Worm (Caenorhabditis elegans) whole organism, L4 larva: ENCODE results near the gene C30B5.6.

Source experiments
- D1046.2 ChIP-seq: fragments of 200-800 bp; sonication (Bioruptor generic); IDR thresholded peaks from 2 replicates; pipeline ENCODE4 v1.3.6; 2022; ENCODE audit warnings: missing genetic modification characterization, missing compliant biosample characterization
- F37D6.2 ChIP-seq: sonication (generic microtip); optimal IDR thresholded peaks from 2 replicates; lab custom pipeline; 2016; ENCODE audit warnings: mild to moderate bottlenecking, missing genetic modification characterization, missing compliant biosample characterization
- R02D3.7 ChIP-seq: fragments of 150-350 bp; sonication (generic microtip); optimal IDR thresholded peaks from 3 replicates; lab custom pipeline; 2014; ENCODE audit warnings: missing biosample characterization, missing genetic modification characterization
- T20F7.1 ChIP-seq: fragments of 200-800 bp; sonication (Bioruptor generic); optimal IDR thresholded peaks from 2 replicates; lab custom pipeline; 2018; ENCODE audit warnings: mild to moderate bottlenecking, missing genetic modification characterization, missing compliant biosample characterization
- T26A8.4 ChIP-seq: fragments of 200-800 bp; sonication (Bioruptor generic); IDR thresholded peaks from 2 replicates; pipeline ENCODE4 v1.3.6; 2022; ENCODE audit warnings: missing genetic modification characterization, missing compliant biosample characterization
- Y48G9A.11 ChIP-seq: fragments of 200-800 bp; sonication (Bioruptor generic); IDR thresholded peaks from 2 replicates; pipeline ENCODE4 v1.3.6; 2022; ENCODE audit warnings: missing genetic modification reagents, missing genetic modification characterization, missing compliant biosample characterization
- Y5F2A.4 ChIP-seq: fragments of 200-800 bp; sonication (Bioruptor generic); optimal IDR thresholded peaks from 2 replicates; lab custom pipeline; 2018; ENCODE audit warnings: mild to moderate bottlenecking, missing genetic modification characterization, missing compliant biosample characterization
- ZK546.5 ChIP-seq, 2 experiments: sonication (generic microtip); optimal IDR thresholded peaks; 2 replicates each; lab custom pipeline; 2017; ENCODE audit warnings: missing biosample characterization in 2 of 2, missing genetic modification characterization in 2 of 2
- aha-1 ChIP-seq: fragments of 150-350 bp; peaks from one replicate; lab custom pipeline; 2014; ENCODE audit warnings: missing biosample characterization, missing genetic modification characterization
- aly-2 ChIP-seq: sonication (generic microtip); optimal IDR thresholded peaks from 2 replicates; lab custom pipeline; 2018; ENCODE audit warnings: missing biosample characterization, missing genetic modification characterization
- ceh-20 ChIP-seq: fragments of 200-800 bp; sonication (Bioruptor generic); IDR thresholded peaks from 2 replicates; pipeline ENCODE4 v1.3.6; 2022; ENCODE audit warnings: missing genetic modification reagents, missing genetic modification characterization, missing compliant biosample characterization
- ceh-82 ChIP-seq: sonication (generic microtip); optimal IDR thresholded peaks from 2 replicates; lab custom pipeline; 2017; ENCODE audit warnings: missing biosample characterization, missing genetic modification characterization
- daf-16 ChIP-seq, 3 experiments: sonication (generic microtip); optimal IDR thresholded peaks; 2 replicates each; lab custom pipeline; 2016 to 2017; ENCODE audit warnings: missing genetic modification characterization in 3 of 3, missing genetic modification reagents in 3 of 3, mild to moderate bottlenecking in 2 of 3, missing compliant biosample characterization in 2 of 3, missing biosample characterization in 1 of 3, moderate library complexity in 1 of 3
- dmd-8 ChIP-seq: fragments of 200-800 bp; sonication (Bioruptor generic); IDR thresholded peaks from 2 replicates; pipeline ENCODE4 v1.3.6; 2022; ENCODE audit warnings: missing genetic modification characterization, missing compliant biosample characterization
- dmd-9 ChIP-seq: fragments of 200-800 bp; sonication (Bioruptor generic); IDR thresholded peaks from 2 replicates; pipeline ENCODE4 v1.3.6; 2022; ENCODE audit warnings: missing genetic modification reagents, missing genetic modification characterization, missing compliant biosample characterization
- dve-1 ChIP-seq: sonication (generic microtip); optimal IDR thresholded peaks from 2 replicates; lab custom pipeline; 2017; ENCODE audit warnings: antibody characterized with exemption, mild to moderate bottlenecking, missing genetic modification characterization, missing compliant biosample characterization; ENCODE audit not compliant: insufficient read depth
- hif-1 ChIP-seq, 2 experiments: sonication (generic microtip); optimal IDR thresholded peaks; 2 replicates each; lab custom pipeline; 2016 to 2017; ENCODE audit warnings: missing compliant biosample characterization in 2 of 2, missing genetic modification characterization in 2 of 2, missing genetic modification reagents in 2 of 2, missing genotype in 2 of 2, mild to moderate bottlenecking in 1 of 2
- hlh-11 ChIP-seq: fragments of 200-800 bp; sonication (Bioruptor generic); optimal IDR thresholded peaks from 2 replicates; lab custom pipeline; 2018; ENCODE audit warnings: mild to moderate bottlenecking, missing genetic modification characterization, missing compliant biosample characterization
- hlh-30 ChIP-seq: sonication (generic microtip); optimal IDR thresholded peaks from 2 replicates; lab custom pipeline; 2017; ENCODE audit warnings: antibody characterized with exemption, mild to moderate bottlenecking, missing genetic modification characterization, missing compliant biosample characterization; ENCODE audit not compliant: insufficient read depth
- lin-29 ChIP-seq: fragments of 200-800 bp; sonication (Bioruptor generic); IDR thresholded peaks from 2 replicates; pipeline ENCODE4 v1.3.6; 2022; ENCODE audit warnings: missing genetic modification reagents, missing genetic modification characterization, missing compliant biosample characterization
- lin-38 ChIP-seq: fragments of 200-800 bp; sonication (Bioruptor generic); IDR thresholded peaks from 2 replicates; pipeline ENCODE4 v1.3.6; 2022; ENCODE audit warnings: missing genetic modification reagents, missing genetic modification characterization, missing compliant biosample characterization
- lin-39 ChIP-seq: fragments of 150-350 bp; optimal IDR thresholded peaks from 2 replicates; lab custom pipeline; 2014; ENCODE audit warnings: missing biosample characterization, missing genetic modification reagents, missing genetic modification characterization
- mdt-29 ChIP-seq: fragments of 200-800 bp; sonication (Bioruptor generic); IDR thresholded peaks from 2 replicates; pipeline ENCODE4 v1.3.6; 2022; ENCODE audit warnings: missing genetic modification reagents, missing genetic modification characterization, missing compliant biosample characterization
- mep-1 ChIP-seq: fragments of 150-350 bp; sonication (generic microtip); optimal IDR thresholded peaks from 3 replicates; lab custom pipeline; 2014; ENCODE audit warnings: missing biosample characterization, missing genetic modification characterization
- mxl-3 ChIP-seq: fragments of 200-800 bp; sonication (Bioruptor generic); optimal IDR thresholded peaks from 2 replicates; lab custom pipeline; 2018; ENCODE audit warnings: mild to moderate bottlenecking, missing genetic modification characterization, missing compliant biosample characterization
- nhr-102 ChIP-seq: sonication (generic microtip); optimal IDR thresholded peaks from 2 replicates; lab custom pipeline; 2016; ENCODE audit warnings: mild to moderate bottlenecking, missing genetic modification characterization, moderate library complexity, missing compliant biosample characterization
- nhr-11 ChIP-seq: fragments of 150-350 bp; optimal IDR thresholded peaks from 2 replicates; lab custom pipeline; 2014; ENCODE audit warnings: missing biosample characterization, missing genetic modification characterization
- nhr-25 ChIP-seq: sonication (generic microtip); optimal IDR thresholded peaks from 2 replicates; lab custom pipeline; 2017; ENCODE audit warnings: missing genetic modification characterization, mild to moderate bottlenecking, missing compliant biosample characterization, antibody characterized with exemption, moderate library complexity, borderline replicate concordance; ENCODE audit not compliant: insufficient read depth
- nhr-28 ChIP-seq: fragments of 150-350 bp; optimal IDR thresholded peaks from 2 replicates; lab custom pipeline; 2014; ENCODE audit warnings: missing biosample characterization, missing genetic modification characterization
- nhr-41 ChIP-seq: fragments of 200-800 bp; sonication (Bioruptor generic); IDR thresholded peaks from 2 replicates; pipeline ENCODE4 v1.3.6; 2022; ENCODE audit warnings: missing genetic modification reagents, missing genetic modification characterization, missing compliant biosample characterization
- nhr-6 ChIP-seq: fragments of 150-350 bp; optimal IDR thresholded peaks from 2 replicates; lab custom pipeline; 2014; ENCODE audit warnings: missing biosample characterization, missing genetic modification characterization
- nhr-77 ChIP-seq: fragments of 150-350 bp; optimal IDR thresholded peaks from 2 replicates; lab custom pipeline; 2014; ENCODE audit warnings: missing biosample characterization, missing genetic modification characterization
- pha-4 ChIP-seq, 2 experiments: fragments of 150-350 bp in 1 of 2; fragments of 200-800 bp in 1 of 2; sonication (Bioruptor generic) in 1 of 2; IDR thresholded peaks in 1 of 2; optimal IDR thresholded peaks in 1 of 2; 2 replicates each; pipeline versions ENCODE4 v1.3.6 to Lab custom; 2014 to 2022; ENCODE audit warnings: missing genetic modification characterization in 2 of 2, missing genetic modification reagents in 2 of 2, missing biosample characterization in 1 of 2, missing compliant biosample characterization in 1 of 2
- pqm-1 ChIP-seq: sonication (generic microtip); optimal IDR thresholded peaks from 2 replicates; lab custom pipeline; 2017; ENCODE audit warnings: missing biosample characterization, missing genetic modification characterization
- spr-1 ChIP-seq: sonication (generic microtip); optimal IDR thresholded peaks from 2 replicates; lab custom pipeline; 2016; ENCODE audit warnings: mild to moderate bottlenecking, missing genetic modification characterization, missing compliant biosample characterization
- unc-130 ChIP-seq: sonication (generic microtip); optimal IDR thresholded peaks from 2 replicates; lab custom pipeline; 2016; ENCODE audit warnings: missing genetic modification reagents, missing genetic modification characterization, missing compliant biosample characterization
- vab-7 ChIP-seq: fragments of 200-800 bp; sonication (Bioruptor generic); IDR thresholded peaks from 2 replicates; pipeline ENCODE4 v1.3.6; 2022; ENCODE audit warnings: missing genetic modification reagents, missing genetic modification characterization, missing compliant biosample characterization
- zag-1 ChIP-seq: fragments of 150-350 bp; optimal IDR thresholded peaks from 2 replicates; lab custom pipeline; 2014; ENCODE audit warnings: missing biosample characterization, missing genetic modification characterization
- zfp-2 ChIP-seq: sonication (generic microtip); optimal IDR thresholded peaks from 2 replicates; lab custom pipeline; 2016; ENCODE audit warnings: mild to moderate bottlenecking, missing genetic modification characterization, missing compliant biosample characterization
- zip-11 ChIP-seq: fragments of 200-800 bp; sonication (Bioruptor generic); IDR thresholded peaks from 2 replicates; pipeline ENCODE4 v1.3.6; 2022; ENCODE audit warnings: missing genetic modification characterization, missing compliant biosample characterization
- ztf-11 ChIP-seq: fragments of 150-350 bp; optimal IDR thresholded peaks from 2 replicates; lab custom pipeline; 2014; ENCODE audit warnings: missing biosample characterization, missing genetic modification characterization

The C30B5.6 gene

DNA sequence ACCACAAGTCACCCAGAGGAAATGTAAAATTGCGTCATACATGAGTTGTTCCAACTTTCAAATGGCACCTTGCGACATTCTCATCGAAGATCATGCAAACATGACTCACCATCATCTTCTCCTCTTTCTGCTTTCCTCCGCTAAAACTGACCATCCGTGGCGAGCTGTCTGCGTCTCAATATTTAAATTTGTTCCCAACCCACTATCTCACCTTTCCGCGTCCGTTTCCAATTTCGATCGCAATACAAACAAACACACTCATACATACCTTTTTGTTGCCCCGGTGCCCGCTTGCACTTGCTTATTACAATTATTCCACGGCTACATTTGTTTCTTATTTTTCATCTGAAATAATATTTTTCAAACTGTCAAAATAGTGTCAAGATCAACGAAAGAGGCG lies 38.2 kb upstream of the C30B5.6 start, which contains the start of gene nmgp-1 (continued):
- TF ChIP-seq nhr-25 (tag; lab: Kevin White, UChicago) = no peak
- TF ChIP-seq hlh-30 (tag; lab: Kevin White, UChicago) = peak; percentile 1
- no peak for TF ChIP-seq zip-11 (GFP tag; lab: Robert Waterston, UW)
- no peak for TF ChIP-seq lin-39 (tag; lab: Kevin White, UChicago)
- no peak for TF ChIP-seq zag-1 (tag; lab: Kevin White, UChicago)
- no peak for TF ChIP-seq aly-2 (tag; lab: Kevin White, UChicago)
- no peak for TF ChIP-seq dmd-9 (GFP tag; lab: Robert Waterston, UW)

DNA sequence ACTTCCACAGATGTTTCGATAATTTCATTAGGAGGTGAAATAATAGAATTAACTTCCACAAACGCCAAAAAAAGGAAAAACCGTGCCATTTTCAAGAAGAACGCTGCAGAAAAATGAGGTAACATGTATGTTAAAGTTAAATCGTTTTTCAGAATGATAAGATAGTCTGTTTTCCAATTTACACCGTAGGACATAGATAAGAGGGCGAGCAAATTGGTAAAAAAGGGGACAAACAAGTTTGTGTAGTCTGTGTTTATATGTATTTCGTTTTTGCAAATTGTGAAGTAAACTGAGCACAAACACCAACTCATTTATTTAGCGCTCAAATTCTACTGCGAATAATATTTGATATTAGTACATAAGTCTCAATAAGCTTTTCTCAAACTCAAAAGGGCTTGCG lies 37.4 kb upstream of the C30B5.6 start, which contains the start of gene F13H8.11:
Gene F13H8.11 (minus strand): TSS at position 155 of the 400 bp plus-strand sequence.
- TF ChIP-seq nhr-28 (tag; lab: Kevin White, UChicago) = peak; percentile 92
- no peak for TF ChIP-seq lin-29 (GFP tag; lab: Robert Waterston, UW)
- TF ChIP-seq daf-16 (GFP tag; optimal IDR thresholded peaks at IDR 0.05; lab: Kevin White, UChicago) = no peak
- TF ChIP-seq daf-16 (tag; optimal IDR thresholded peaks at IDR 0.05; lab: Kevin White, UChicago) = peak; percentile 90
- TF ChIP-seq pqm-1 (tag; lab: Kevin White, UChicago) = peak; percentile 76
- TF ChIP-seq nhr-41 = no peak
- TF ChIP-seq nhr-77 (tag; lab: Kevin White, UChicago) = peak; percentile 9

DNA sequence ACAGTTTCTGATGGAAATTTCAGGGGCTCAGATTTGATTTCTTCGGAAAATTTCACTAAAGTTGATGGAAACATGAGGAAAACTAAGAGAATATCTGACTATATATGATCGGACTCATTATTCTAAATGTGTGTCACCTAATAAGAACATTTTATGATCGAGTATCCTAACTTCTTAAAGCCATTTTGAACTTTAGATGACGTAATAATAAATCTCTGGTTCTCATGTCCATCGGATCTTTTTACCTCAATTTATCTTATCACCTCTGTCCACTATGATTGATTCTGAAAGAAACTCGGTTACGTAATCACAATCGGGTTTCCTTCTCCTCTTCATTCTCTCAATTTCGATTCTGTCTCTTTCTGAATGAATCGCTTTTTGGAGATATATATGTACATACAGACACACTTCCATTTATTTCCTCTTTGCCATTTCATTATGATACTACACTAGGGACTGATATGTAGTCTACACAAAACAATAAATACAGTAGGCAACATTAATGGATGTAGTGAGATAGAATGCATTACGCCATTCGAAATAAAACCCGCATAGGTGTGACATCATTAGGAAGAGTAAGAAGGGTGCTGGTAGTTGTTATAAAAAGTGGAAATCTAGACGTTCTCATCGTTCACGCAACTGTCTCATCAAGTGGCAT lies 34.9 kb upstream of the C30B5.6 start:
- TF ChIP-seq zip-11 (GFP tag; lab: Robert Waterston, UW) (no peak), nhr-28 (tag; lab: Kevin White, UChicago) (peak; percentile 97)

DNA sequence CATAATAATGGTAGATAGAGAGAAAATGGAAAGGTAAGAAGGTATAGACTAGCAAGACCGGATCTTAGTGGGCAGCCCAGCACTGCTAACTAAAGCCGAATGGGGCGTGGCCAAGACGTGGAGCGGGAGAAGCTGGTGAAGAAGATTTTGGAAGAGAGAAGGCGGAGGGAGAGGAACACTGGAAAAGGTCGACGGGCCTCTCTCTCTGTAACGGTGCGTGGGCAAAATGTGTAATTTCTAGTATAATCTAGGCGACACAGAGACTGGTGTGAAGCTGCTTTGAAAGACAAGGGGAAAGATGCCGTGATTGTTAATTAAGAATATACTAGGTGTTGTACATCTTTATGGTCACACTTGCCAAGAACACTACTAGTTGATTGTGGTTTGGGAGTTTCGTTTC lies 33.6 kb upstream of the C30B5.6 start, which contains the start of gene F13H8.5:
Gene F13H8.5 (minus strand): TSS at position 101 of the 400 bp plus-strand sequence.
- TF ChIP-seq mxl-3 (no peak), lin-29 (GFP tag; lab: Robert Waterston, UW) (no peak), nhr-25 (tag; lab: Kevin White, UChicago) (no peak), nhr-102 (tag; lab: Kevin White, UChicago) (no peak), nhr-11 (tag; lab: Kevin White, UChicago) (no peak), hlh-11 (tag; lab: Kevin White, UChicago) (no peak), spr-1 (no peak), Y5F2A.4 (GFP tag; lab: Kevin White, UChicago) (no peak), D1046.2 (GFP tag; lab: Robert Waterston, UW) (no peak), ceh-82 (tag; lab: Kevin White, UChicago) (no peak), R02D3.7 (tag; lab: Kevin White, UChicago) (no peak), vab-7 (no peak), zfp-2 (tag; lab: Kevin White, UChicago) (no peak), dmd-8 (no peak), dve-1 (tag; lab: Kevin White, UChicago) (no peak), ceh-20 (GFP tag; lab: Robert Waterston, UW) (no peak)

DNA sequence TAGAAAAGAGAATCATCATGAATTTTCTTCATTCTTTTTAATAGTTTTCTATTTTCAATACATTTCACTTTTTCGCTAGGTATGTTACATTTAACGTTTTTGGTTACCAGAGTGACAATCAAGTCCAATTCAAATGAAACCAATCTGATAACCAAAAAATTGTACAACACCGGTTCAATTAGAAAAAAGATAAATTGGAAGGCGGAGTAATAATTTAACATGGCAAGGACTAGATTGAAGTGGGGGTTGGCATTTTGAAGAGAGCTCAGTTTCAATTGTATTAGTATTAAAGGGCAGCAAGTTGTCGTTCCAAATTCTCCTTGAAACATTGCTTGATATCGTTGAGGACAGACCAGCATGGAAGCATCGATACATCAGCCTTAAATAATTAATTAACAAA lies 30.2 kb upstream of the C30B5.6 start:
- no peak for TF ChIP-seq F37D6.2
- TF ChIP-seq Y48G9A.11 = no peak
- TF ChIP-seq T20F7.1 (GFP tag; lab: Kevin White, UChicago) = no peak
- peak; percentile 26 for TF ChIP-seq mep-1
- 0 out of 2 replicates have a peak, but pooled peaks have one; percentile 25 for TF ChIP-seq mdt-29 (GFP tag; lab: Robert Waterston, UW)
- TF ChIP-seq ztf-11 = no peak
- TF ChIP-seq unc-130 = peak; percentile 19
- TF ChIP-seq lin-38 = peak; percentile 50; the same call in 1 of the 2 replicates
- TF ChIP-seq aha-1 = peak; percentile 35
- TF ChIP-seq hif-1 (tag; optimal IDR thresholded peaks at IDR 0.05; lab: Kevin White, UChicago) = no peak
- TF ChIP-seq T26A8.4 (GFP tag; lab: Robert Waterston, UW) = peak; percentile 23; the same call in 1 of the 2 replicates
- TF ChIP-seq ZK546.5 (tag; optimal IDR thresholded peaks at IDR 0.05; lab: Kevin White, UChicago) = no peak
- TF ChIP-seq pha-4 (GFP tag; IDR thresholded peaks at IDR 0.05; lab: Robert Waterston, UW) = peak; percentile 19; the same call in 1 of the 2 replicates
- TF ChIP-seq pha-4 (tag; optimal IDR thresholded peaks at IDR 0.05; lab: Kevin White, UChicago) = no peak
- no peak for TF ChIP-seq nhr-6
- TF ChIP-seq dve-1 (tag; lab: Kevin White, UChicago) = no peak
